Fruit fly (Drosophila melanogaster) whole organism, wandering third instar larva: ENCODE data around the gene tipE.
A peak's percentile ranks its signal among the peaks of the same experiment; 100 is the strongest.

ENCODE experiments used
- Abd-B ChIP-seq: fragments of >200 bp; optimal IDR thresholded peaks from 2 replicates; lab custom pipeline; 2017; ENCODE audit warnings: missing biosample characterization, missing genetic modification characterization
- CG9705 ChIP-seq: fragments of 200-800 bp; sonication (Bioruptor generic); optimal IDR thresholded peaks from 2 replicates; lab custom pipeline; 2018; ENCODE audit warnings: missing biosample characterization, mild to moderate bottlenecking, missing genetic modification characterization
- CrebA ChIP-seq: fragments of 200-800 bp; sonication (Bioruptor generic); optimal IDR thresholded peaks from 2 replicates; lab custom pipeline; 2016; ENCODE audit warnings: missing biosample characterization, mild to moderate bottlenecking, missing genetic modification characterization, borderline replicate concordance
- Dfd ChIP-seq: fragments of >200 bp; optimal IDR thresholded peaks from 2 replicates; lab custom pipeline; 2017; ENCODE audit warnings: missing biosample characterization, missing genetic modification characterization
- GATAd ChIP-seq: sonication (Bioruptor generic); optimal IDR thresholded peaks from 2 replicates; lab custom pipeline; 2016; ENCODE audit warnings: missing biosample characterization, missing genetic modification characterization
- HLH106 ChIP-seq: fragments of 200-800 bp; optimal IDR thresholded peaks from 3 replicates; lab custom pipeline; 2019; ENCODE audit warnings: missing biosample characterization, mild to moderate bottlenecking, missing genetic modification characterization, moderate library complexity
- Hnf4 ChIP-seq: fragments of 200-800 bp; sonication (Bioruptor generic); optimal IDR thresholded peaks from 2 replicates; lab custom pipeline; 2016; ENCODE audit warnings: missing biosample characterization, mild to moderate bottlenecking, missing genetic modification characterization
- Hr78 ChIP-seq: fragments of >200 bp; optimal IDR thresholded peaks from 2 replicates; lab custom pipeline; 2017; ENCODE audit warnings: missing biosample characterization, missing genetic modification characterization
- Jra ChIP-seq: sonication (Bioruptor generic); optimal IDR thresholded peaks from 2 replicates; lab custom pipeline; 2016; ENCODE audit warnings: missing biosample characterization, missing genetic modification characterization
- Mio ChIP-seq: sonication (Bioruptor generic); optimal IDR thresholded peaks from 2 replicates; lab custom pipeline; 2016; ENCODE audit warnings: missing biosample characterization, missing genetic modification characterization
- Myc ChIP-seq: fragments of >200 bp; optimal IDR thresholded peaks from 2 replicates; lab custom pipeline; 2017
- N ChIP-seq: fragments of >200 bp; optimal IDR thresholded peaks from 2 replicates; lab custom pipeline; 2018; ENCODE audit warnings: missing biosample characterization, missing external identifiers, missing genetic modification characterization
- OdsH ChIP-seq: fragments of 200-800 bp; sonication (Bioruptor generic); optimal IDR thresholded peaks from 2 replicates; lab custom pipeline; 2016; ENCODE audit warnings: missing biosample characterization, mild to moderate bottlenecking, missing genetic modification characterization
- Rel ChIP-seq, 2 experiments: fragments of 200-800 bp; sonication (Bioruptor generic) in 1 of 2; optimal IDR thresholded peaks; 2 replicates in 1 of 2; 3 replicates in 1 of 2; lab custom pipeline; 2016 to 2019; ENCODE audit warnings: mild to moderate bottlenecking in 2 of 2, missing biosample characterization in 2 of 2, missing genetic modification characterization in 2 of 2, moderate library complexity in 1 of 2
- Sp1 ChIP-seq: fragments of 200-800 bp; sonication (Bioruptor generic); optimal IDR thresholded peaks from 3 replicates; lab custom pipeline; 2019; ENCODE audit warnings: missing biosample characterization, mild to moderate bottlenecking, missing genetic modification characterization, moderate library complexity
- Vsx2 ChIP-seq: fragments of 200-300, 225-300 bp; sonication (Bioruptor generic); optimal IDR thresholded peaks from 2 replicates; lab custom pipeline; 2018; ENCODE audit warnings: missing biosample characterization, missing genetic modification characterization; ENCODE audit not compliant: partially characterized antibody
- br ChIP-seq: fragments of 200-800 bp; sonication (Bioruptor generic); optimal IDR thresholded peaks from 2 replicates; lab custom pipeline; 2016; ENCODE audit warnings: missing biosample characterization, missing genetic modification characterization
- brk ChIP-seq: fragments of 200-800 bp; sonication (Bioruptor generic); optimal IDR thresholded peaks from 2 replicates; lab custom pipeline; 2016; ENCODE audit warnings: missing biosample characterization, mild to moderate bottlenecking, missing genetic modification characterization
- dl ChIP-seq, 2 experiments: fragments of 175-275, 200-275 bp in 1 of 2; fragments of 200-275 bp in 1 of 2; sonication (Bioruptor generic); optimal IDR thresholded peaks; lab custom pipeline; 2018; ENCODE audit warnings: mild to moderate bottlenecking in 2 of 2, missing biosample characterization in 2 of 2, missing genetic modification characterization in 2 of 2, moderate library complexity in 2 of 2; ENCODE audit not compliant: partially characterized antibody in 2 of 2, insufficient read depth in 1 of 2
- dmrt93B ChIP-seq: fragments of 200-800 bp; sonication (Bioruptor generic); optimal IDR thresholded peaks from 2 replicates; lab custom pipeline; 2018; ENCODE audit warnings: missing biosample characterization, mild to moderate bottlenecking, missing genetic modification characterization
- dsf ChIP-seq: sonication (Bioruptor generic); optimal IDR thresholded peaks from 2 replicates; lab custom pipeline; 2016; ENCODE audit warnings: missing biosample characterization, missing genetic modification characterization, borderline replicate concordance
- ey ChIP-seq: fragments of 200-800 bp; sonication (Bioruptor generic); optimal IDR thresholded peaks from 2 replicates; lab custom pipeline; 2016; ENCODE audit warnings: missing biosample characterization, missing genetic modification characterization
- foxo ChIP-seq, 2 experiments: fragments of 200-800 bp; sonication (Bioruptor generic); optimal IDR thresholded peaks; 2 replicates in 1 of 2; 3 replicates in 1 of 2; lab custom pipeline; 2016 to 2017; ENCODE audit warnings: missing biosample characterization in 2 of 2, missing genetic modification characterization in 2 of 2
- fru ChIP-seq: fragments of 200-800 bp; sonication (Bioruptor generic); optimal IDR thresholded peaks from 3 replicates; lab custom pipeline; 2016; ENCODE audit warnings: missing biosample characterization, mild to moderate bottlenecking, missing genetic modification characterization
- h ChIP-seq: fragments of 200-800 bp; sonication (Bioruptor generic); optimal IDR thresholded peaks from 3 replicates; lab custom pipeline; 2016; ENCODE audit warnings: missing biosample characterization, mild to moderate bottlenecking, missing genetic modification characterization
- jim ChIP-seq: fragments of 175-275, 200-325 bp; sonication (Bioruptor generic); optimal IDR thresholded peaks from 2 replicates; lab custom pipeline; 2016; ENCODE audit warnings: missing biosample characterization, mild to moderate bottlenecking, missing genetic modification characterization
- lola ChIP-seq: fragments of >200 bp; optimal IDR thresholded peaks from 2 replicates; lab custom pipeline; 2017; ENCODE audit warnings: missing biosample characterization, missing genetic modification characterization
- psq ChIP-seq: fragments of 200-800 bp; sonication (Bioruptor generic); optimal IDR thresholded peaks from 3 replicates; lab custom pipeline; 2017; ENCODE audit warnings: missing biosample characterization, mild to moderate bottlenecking, missing genetic modification characterization, moderate library complexity
- rgr ChIP-seq: fragments of 200-800 bp; sonication (Bioruptor generic); optimal IDR thresholded peaks from 3 replicates; lab custom pipeline; 2016; ENCODE audit warnings: missing biosample characterization, mild to moderate bottlenecking, missing genetic modification characterization
- sage ChIP-seq: fragments of 200-800 bp; sonication (Bioruptor generic); optimal IDR thresholded peaks from 2 replicates; lab custom pipeline; 2016; ENCODE audit warnings: missing biosample characterization, mild to moderate bottlenecking, missing genetic modification characterization
- usp ChIP-seq: fragments of >200 bp; optimal IDR thresholded peaks from 2 replicates; lab custom pipeline; 2017; ENCODE audit warnings: missing biosample characterization, missing genetic modification characterization
- woc ChIP-seq: sonication (Bioruptor generic); optimal IDR thresholded peaks from 2 replicates; lab custom pipeline; 2016; ENCODE audit warnings: missing biosample characterization, mild to moderate bottlenecking, missing genetic modification characterization

The tipE gene

dm6 chr3L:4158361-4158760, 29.9 kb upstream of the tipE start:
- peak; percentile 67 for TF ChIP-seq fru (GFP tag; lab: Kevin White, UChicago)
- no peak for TF ChIP-seq lola (GFP tag; lab: Kevin White, UChicago)
- peak; percentile 34 for TF ChIP-seq dmrt93B (GFP tag; lab: Kevin White, UChicago)
- TF ChIP-seq psq (GFP tag; lab: Kevin White, UChicago), result peak; percentile 38
- TF ChIP-seq jim (GFP tag; lab: Kevin White, UChicago), result no peak
- no peak for TF ChIP-seq Myc (lab: Kevin White, UChicago)
- peak; percentile 78 for TF ChIP-seq HLH106 (tag; lab: Kevin White, UChicago)
- peak in 1 of 2 experiments; percentile 70 for TF ChIP-seq foxo (GFP tag; optimal IDR thresholded peaks at IDR 0.05; lab: Kevin White, UChicago)
- TF ChIP-seq br (GFP tag; lab: Kevin White, UChicago), result peak; percentile 54
- no peak for TF ChIP-seq dl (GFP tag; optimal IDR thresholded peaks at IDR 0.05; lab: Kevin White, UChicago; ENCODE audit: insufficient read depth in 1 of 2, partially characterized antibody in 2 of 2)
- TF ChIP-seq h (GFP tag; lab: Kevin White, UChicago), result peak; percentile 76
- no peak for TF ChIP-seq Mio (GFP tag; lab: Kevin White, UChicago)
- TF ChIP-seq sage (GFP tag; lab: Kevin White, UChicago), result peak; percentile 40
- TF ChIP-seq Sp1 (GFP tag; lab: Kevin White, UChicago), result peak; percentile 72
- no peak for TF ChIP-seq Vsx2
- TF ChIP-seq Hr78 (GFP tag; lab: Kevin White, UChicago), result no peak
- peak; percentile 49 for TF ChIP-seq OdsH (GFP tag; lab: Kevin White, UChicago)
- TF ChIP-seq Hnf4 (GFP tag; lab: Kevin White, UChicago), result peak; percentile 37
- peak; percentile 75 for TF ChIP-seq rgr (GFP tag; lab: Kevin White, UChicago)
- TF ChIP-seq Rel (GFP tag; optimal IDR thresholded peaks at IDR 0.05; lab: Kevin White, UChicago), result no peak
- no peak for TF ChIP-seq Rel (tag; optimal IDR thresholded peaks at IDR 0.05; lab: Kevin White, UChicago)
- peak; percentile 61 for TF ChIP-seq ey (GFP tag; lab: Kevin White, UChicago)
- TF ChIP-seq woc (GFP tag; lab: Kevin White, UChicago), result peak; percentile 19
- TF ChIP-seq usp (GFP tag; lab: Kevin White, UChicago), result no peak
- TF ChIP-seq CG9705, result peak; percentile 38
- no peak for TF ChIP-seq N (GFP tag; lab: Kevin White, UChicago)
- no peak for TF ChIP-seq Jra (GFP tag; lab: Kevin White, UChicago)
- no peak for TF ChIP-seq dsf (GFP tag; lab: Kevin White, UChicago)
- peak; percentile 60 for TF ChIP-seq brk (GFP tag; lab: Kevin White, UChicago)

dm6 chr3L:4159264-4159663, 29.0 kb upstream of the tipE start:
- TF ChIP-seq Sp1 (GFP tag; lab: Kevin White, UChicago) (no peak), Dfd (GFP tag; lab: Kevin White, UChicago) (no peak), rgr (GFP tag; lab: Kevin White, UChicago) (no peak), OdsH (GFP tag; lab: Kevin White, UChicago) (no peak), Hnf4 (GFP tag; lab: Kevin White, UChicago) (no peak), N (GFP tag; lab: Kevin White, UChicago) (no peak), GATAd (GFP tag; lab: Kevin White, UChicago) (no peak), br (GFP tag; lab: Kevin White, UChicago) (no peak), Abd-B (no peak), brk (GFP tag; lab: Kevin White, UChicago) (no peak), h (GFP tag; lab: Kevin White, UChicago) (no peak), fru (GFP tag; lab: Kevin White, UChicago) (no peak), usp (GFP tag; lab: Kevin White, UChicago) (no peak), Vsx2 (no peak)

dm6 chr3L:4160926-4161325, 27.4 kb upstream of the tipE start, which contains the start of gene nab:
Gene nab (minus strand): TSS chr3L:4160932.
- TF ChIP-seq psq (GFP tag; lab: Kevin White, UChicago), result no peak
- TF ChIP-seq Rel (GFP tag; optimal IDR thresholded peaks at IDR 0.05; lab: Kevin White, UChicago), result no peak
- no peak for TF ChIP-seq Rel (tag; optimal IDR thresholded peaks at IDR 0.05; lab: Kevin White, UChicago)
- TF ChIP-seq CrebA (GFP tag; lab: Kevin White, UChicago), result peak; percentile 62
- peak; percentile 44 for TF ChIP-seq Sp1 (GFP tag; lab: Kevin White, UChicago)
- TF ChIP-seq sage (GFP tag; lab: Kevin White, UChicago), result no peak
- TF ChIP-seq, all 38 proteins: peak for 2
